Fruit fly (Drosophila melanogaster) whole organism, prepupa: ENCODE results near the gene CG42832.

Source experiments
- CG6854 ChIP-seq: fragments of 200-800 bp; sonication (Bioruptor generic); optimal IDR thresholded peaks from 2 replicates; lab custom pipeline; 2017; ENCODE audit warnings: missing biosample characterization, mild to moderate bottlenecking, missing genetic modification characterization
- Eip75B ChIP-seq: fragments of 200-800 bp; sonication (Bioruptor generic); optimal IDR thresholded peaks from 3 replicates; lab custom pipeline; 2016; ENCODE audit warnings: missing biosample characterization, missing genetic modification characterization
- Hr38 ChIP-seq: sonication (Bioruptor generic); optimal IDR thresholded peaks from 2 replicates; lab custom pipeline; 2016; ENCODE audit warnings: missing biosample characterization, missing genetic modification characterization
- fd59A ChIP-seq: fragments of 200-800 bp; sonication (Bioruptor generic); optimal IDR thresholded peaks from 2 replicates; lab custom pipeline; 2017; ENCODE audit warnings: missing biosample characterization, mild to moderate bottlenecking, missing genetic modification characterization, missing genetic modification reagents
- fkh ChIP-seq: fragments of 200-800 bp; sonication (Bioruptor generic); optimal IDR thresholded peaks from 3 replicates; lab custom pipeline; 2017; ENCODE audit warnings: missing biosample characterization, mild to moderate bottlenecking, missing genetic modification characterization, moderate library complexity
- salr ChIP-seq, 2 experiments: fragments of 200-800 bp; sonication (Bioruptor generic); optimal IDR thresholded peaks; 3 replicates each; lab custom pipeline; 2016 to 2018; ENCODE audit warnings: missing biosample characterization in 2 of 2, missing genetic modification characterization in 2 of 2, mild to moderate bottlenecking in 1 of 2

DNA sequence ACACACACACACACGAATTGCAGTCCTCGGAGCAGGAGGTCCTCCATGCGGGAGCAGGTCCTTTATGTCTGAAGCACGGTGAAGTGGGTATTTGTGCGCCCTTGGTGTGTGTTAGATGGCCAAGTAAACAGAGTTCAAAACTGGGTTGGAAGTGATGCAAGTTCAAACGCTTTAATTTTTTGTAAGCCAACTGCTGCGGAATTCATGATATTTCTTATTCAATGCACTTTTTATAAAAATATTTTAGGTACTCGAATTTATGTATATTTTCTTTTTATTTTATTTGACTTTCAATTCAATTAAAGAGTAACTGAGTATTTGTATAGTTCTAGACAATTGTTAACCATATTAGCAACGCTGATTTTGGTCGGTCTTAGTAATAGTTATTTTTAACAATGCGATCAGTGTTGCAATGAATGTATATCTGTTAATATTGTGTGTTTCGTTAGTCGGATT lies 9.9 kb upstream of the CG42832 start, which contains the start of the genes CG14137 and CG46394:
- TF ChIP-seq salr (GFP tag; optimal IDR thresholded peaks at IDR 0.05; lab: Kevin White, UChicago), result no peak
- TF ChIP-seq Hr38 (GFP tag; lab: Kevin White, UChicago), result no peak
- TF ChIP-seq CG6854 (GFP tag; lab: Kevin White, UChicago), result no peak
- no peak for TF ChIP-seq Eip75B
- TF ChIP-seq fkh (GFP tag; lab: Kevin White, UChicago), result no peak
- no peak for TF ChIP-seq fd59A (GFP tag; lab: Kevin White, UChicago)
